Worm (Caenorhabditis elegans) whole organism, young adult: Measurements from ENCODE around the gene E02H4.4.
A peak's percentile ranks its signal among the peaks of the same experiment; 100 is the strongest.

Experiments used
- C06A6.2 ChIP-seq: fragments of 200-800 bp; sonication (Bioruptor generic); conservative IDR thresholded peaks from 2 replicates; pipeline ENCODE4 v1.3.6; 2022; ENCODE audit warnings: missing genetic modification characterization, missing compliant biosample characterization
- C17E4.6 ChIP-seq: fragments of 200-800 bp; sonication (Bioruptor generic); IDR thresholded peaks from 2 replicates; pipeline ENCODE4 v1.3.6; 2022; ENCODE audit warnings: missing genetic modification reagents, missing genetic modification characterization, missing compliant biosample characterization
- F23B12.7 ChIP-seq: sonication (generic microtip); optimal IDR thresholded peaks from 2 replicates; lab custom pipeline; 2017; ENCODE audit warnings: missing genetic modification characterization, mild to moderate bottlenecking, missing compliant biosample characterization, antibody characterized with exemption, moderate library complexity; ENCODE audit not compliant: insufficient read depth
- F52B5.7 ChIP-seq: sonication (generic microtip); optimal IDR thresholded peaks from 2 replicates; lab custom pipeline; 2016; ENCODE audit warnings: mild to moderate bottlenecking, missing genetic modification characterization, missing compliant biosample characterization
- F55B11.4 ChIP-seq: sonication (generic microtip); optimal IDR thresholded peaks from 2 replicates; lab custom pipeline; 2016; ENCODE audit warnings: missing compliant biosample characterization, missing genetic modification characterization, borderline replicate concordance; ENCODE audit not compliant: insufficient read depth
- F57A8.1 ChIP-seq: fragments of 200-800 bp; sonication (Bioruptor generic); optimal IDR thresholded peaks from 2 replicates; lab custom pipeline; 2018; ENCODE audit warnings: mild to moderate bottlenecking, missing genetic modification characterization, moderate library complexity, missing compliant biosample characterization
- K11D2.4 ChIP-seq: fragments of 200-800 bp; sonication (Bioruptor generic); IDR thresholded peaks from 2 replicates; pipeline ENCODE4 v1.3.6; 2022; ENCODE audit warnings: missing genetic modification reagents, missing genetic modification characterization, missing compliant biosample characterization
- T07F8.4 ChIP-seq: sonication (generic microtip); optimal IDR thresholded peaks from 2 replicates; lab custom pipeline; 2016; ENCODE audit warnings: mild to moderate bottlenecking, missing genetic modification characterization, moderate library complexity, missing compliant biosample characterization
- T26A5.8 ChIP-seq: sonication (generic microtip); optimal IDR thresholded peaks from 2 replicates; lab custom pipeline; 2016; ENCODE audit warnings: missing genetic modification characterization, missing compliant biosample characterization
- Y67H2A.10 ChIP-seq: fragments of 200-800 bp; sonication (Bioruptor generic); conservative IDR thresholded peaks from 2 replicates; pipeline ENCODE4 v1.3.6; 2022; ENCODE audit warnings: missing genetic modification reagents, missing genetic modification characterization, missing compliant biosample characterization
- Y79H2A.3 ChIP-seq: fragments of 200-800 bp; sonication (Bioruptor generic); conservative IDR thresholded peaks from 2 replicates; pipeline ENCODE4 v1.3.6; 2022; ENCODE audit warnings: missing genetic modification reagents, missing genetic modification characterization, missing compliant biosample characterization
- aptf-3 ChIP-seq: fragments of 200-800 bp; sonication (Bioruptor generic); IDR thresholded peaks from 2 replicates; pipeline ENCODE4 v1.3.6; 2022; ENCODE audit warnings: missing genetic modification characterization, missing compliant biosample characterization
- attf-5 ChIP-seq: fragments of 200-800 bp; sonication (Bioruptor generic); optimal IDR thresholded peaks from 2 replicates; lab custom pipeline; 2018; ENCODE audit warnings: mild to moderate bottlenecking, missing genetic modification characterization, missing compliant biosample characterization
- bed-1 ChIP-seq: fragments of 200-800 bp; sonication (Bioruptor generic); IDR thresholded peaks from 2 replicates; pipeline ENCODE4 v1.3.6; 2022; ENCODE audit warnings: missing genetic modification reagents, missing genetic modification characterization, missing compliant biosample characterization
- ccch-3 ChIP-seq: fragments of 200-800 bp; sonication (Bioruptor generic); optimal IDR thresholded peaks from 2 replicates; lab custom pipeline; 2018; ENCODE audit warnings: mild to moderate bottlenecking, missing genetic modification characterization, missing compliant biosample characterization
- ceh-58 ChIP-seq: fragments of 200-800 bp; sonication (Bioruptor generic); IDR thresholded peaks from 2 replicates; pipeline ENCODE4 v1.3.6; 2022; ENCODE audit warnings: missing genetic modification characterization, missing compliant biosample characterization
- ceh-91 ChIP-seq: fragments of 200-800 bp; sonication (Bioruptor generic); IDR thresholded peaks from 2 replicates; pipeline ENCODE4 v1.3.6; 2022; ENCODE audit warnings: missing genetic modification reagents, missing genetic modification characterization, missing compliant biosample characterization
- die-1 ChIP-seq: sonication (generic microtip); optimal IDR thresholded peaks from 2 replicates; lab custom pipeline; 2016; ENCODE audit warnings: missing genotype, mild to moderate bottlenecking, missing genetic modification characterization, missing compliant biosample characterization
- dox-1 ChIP-seq: fragments of 200-800 bp; sonication (Bioruptor generic); IDR thresholded peaks from 2 replicates; pipeline ENCODE4 v1.3.6; 2022; ENCODE audit warnings: missing genetic modification reagents, missing genetic modification characterization, missing compliant biosample characterization
- dpff-1 ChIP-seq: sonication (generic microtip); optimal IDR thresholded peaks from 2 replicates; lab custom pipeline; 2017; ENCODE audit warnings: mild to moderate bottlenecking, missing genetic modification characterization, missing compliant biosample characterization
- efl-1 ChIP-seq: fragments of 150-350 bp; optimal IDR thresholded peaks from 2 replicates; lab custom pipeline; 2014; ENCODE audit warnings: missing biosample characterization, missing genetic modification reagents, missing genetic modification characterization
- ets-4 ChIP-seq: fragments of 200-800 bp; sonication (Bioruptor generic); optimal IDR thresholded peaks from 2 replicates; lab custom pipeline; 2018; ENCODE audit warnings: mild to moderate bottlenecking, missing genetic modification characterization, missing compliant biosample characterization
- gei-17 ChIP-seq: fragments of 200-800 bp; sonication (Bioruptor generic); optimal IDR thresholded peaks from 2 replicates; lab custom pipeline; 2018; ENCODE audit warnings: mild to moderate bottlenecking, missing genetic modification characterization, missing compliant biosample characterization
- him-1 ChIP-seq: sonication (generic microtip); optimal IDR thresholded peaks from 2 replicates; lab custom pipeline; 2016; ENCODE audit warnings: missing genotype, missing genetic modification reagents, missing genetic modification characterization, missing compliant biosample characterization
- lag-1 ChIP-seq: fragments of 200-800 bp; sonication (Bioruptor generic); IDR thresholded peaks from 2 replicates; pipeline ENCODE4 v1.3.6; 2022; ENCODE audit warnings: missing genetic modification reagents, missing genetic modification characterization, missing compliant biosample characterization
- lin-26 ChIP-seq: fragments of 200-800 bp; sonication (Bioruptor generic); IDR thresholded peaks from 2 replicates; pipeline ENCODE4 v1.3.6; 2022; ENCODE audit warnings: missing genetic modification reagents, missing genetic modification characterization, missing compliant biosample characterization
- lir-1 ChIP-seq: fragments of 200-800 bp; sonication (Bioruptor generic); conservative IDR thresholded peaks from 2 replicates; pipeline ENCODE4 v1.3.6; 2022; ENCODE audit warnings: missing genetic modification reagents, missing genetic modification characterization, missing compliant biosample characterization
- madf-10 ChIP-seq: sonication (generic microtip); optimal IDR thresholded peaks from 2 replicates; lab custom pipeline; 2016; ENCODE audit warnings: mild to moderate bottlenecking, missing genetic modification characterization, missing compliant biosample characterization
- nhr-80 ChIP-seq: sonication (generic microtip); optimal IDR thresholded peaks from 2 replicates; lab custom pipeline; 2016; ENCODE audit warnings: missing genetic modification characterization, missing compliant biosample characterization
- nhr-90 ChIP-seq: sonication (generic microtip); optimal IDR thresholded peaks from 2 replicates; lab custom pipeline; 2016; ENCODE audit warnings: missing genotype, mild to moderate bottlenecking, missing genetic modification characterization, missing compliant biosample characterization
- pbrm-1 ChIP-seq: fragments of 200-800 bp; sonication (Bioruptor generic); IDR thresholded peaks from 2 replicates; pipeline ENCODE4 v1.3.6; 2022; ENCODE audit warnings: missing genetic modification reagents, missing genetic modification characterization, missing compliant biosample characterization
- pha-4 ChIP-seq: fragments of 150-350 bp; sonication (generic microtip); optimal IDR thresholded peaks from 2 replicates; lab custom pipeline; 2014; ENCODE audit warnings: missing biosample characterization, missing genetic modification reagents, missing genetic modification characterization
- snpc-3.4 ChIP-seq: sonication (generic microtip); optimal IDR thresholded peaks from 2 replicates; lab custom pipeline; 2017; ENCODE audit warnings: missing genetic modification characterization, mild to moderate bottlenecking, missing compliant biosample characterization, antibody characterized with exemption, moderate library complexity, missing genotype, missing genetic modification reagents
- tbp1 ChIP-seq: fragments of 200-800 bp; sonication (Bioruptor generic); optimal IDR thresholded peaks from 2 replicates; lab custom pipeline; 2018; ENCODE audit warnings: mild to moderate bottlenecking, missing genetic modification characterization, missing compliant biosample characterization
- zfh-2 ChIP-seq: fragments of 200-800 bp; sonication (Bioruptor generic); conservative IDR thresholded peaks from 2 replicates; pipeline ENCODE4 v1.3.6; 2022; ENCODE audit warnings: missing genetic modification reagents, missing genetic modification characterization, missing compliant biosample characterization
- ztf-25 ChIP-seq: fragments of 200-800 bp; sonication (Bioruptor generic); IDR thresholded peaks from 2 replicates; pipeline ENCODE4 v1.3.6; 2022; ENCODE audit warnings: missing genetic modification reagents, missing genetic modification characterization, missing compliant biosample characterization
- ztf-28 ChIP-seq: fragments of 200-800 bp; sonication (Bioruptor generic); IDR thresholded peaks from 2 replicates; pipeline ENCODE4 v1.3.6; 2022; ENCODE audit warnings: missing genetic modification reagents, missing genetic modification characterization, missing compliant biosample characterization
- ztf-3 ChIP-seq: fragments of 200-800 bp; sonication (Bioruptor generic); optimal IDR thresholded peaks from 2 replicates; lab custom pipeline; 2018; ENCODE audit warnings: mild to moderate bottlenecking, missing genetic modification characterization, missing compliant biosample characterization

The E02H4.4 gene

ce11 chrX:14240205-14240604 is 17.6 kb upstream of the E02H4.4 start:
- TF ChIP-seq F55B11.4 (no peak), him-1 (tag; lab: Kevin White, UChicago) (no peak), lag-1 (GFP tag; lab: Robert Waterston, UW) (no peak), Y67H2A.10 (no peak), madf-10 (no peak), T07F8.4 (no peak), dox-1 (GFP tag; lab: Robert Waterston, UW) (no peak), attf-5 (GFP tag; lab: Kevin White, UChicago) (no peak), zfh-2 (GFP tag; lab: Robert Waterston, UW) (no peak), K11D2.4 (GFP tag; lab: Robert Waterston, UW) (no peak), T26A5.8 (no peak), ztf-3 (GFP tag; lab: Kevin White, UChicago) (no peak), die-1 (tag; lab: Kevin White, UChicago) (no peak), lir-1 (GFP tag; lab: Robert Waterston, UW) (no peak), C17E4.6 (no peak), nhr-90 (no peak), bed-1 (GFP tag; lab: Robert Waterston, UW) (no peak), F57A8.1 (GFP tag; lab: Kevin White, UChicago) (no peak), ceh-91 (GFP tag; lab: Robert Waterston, UW) (no peak)

DNA sequence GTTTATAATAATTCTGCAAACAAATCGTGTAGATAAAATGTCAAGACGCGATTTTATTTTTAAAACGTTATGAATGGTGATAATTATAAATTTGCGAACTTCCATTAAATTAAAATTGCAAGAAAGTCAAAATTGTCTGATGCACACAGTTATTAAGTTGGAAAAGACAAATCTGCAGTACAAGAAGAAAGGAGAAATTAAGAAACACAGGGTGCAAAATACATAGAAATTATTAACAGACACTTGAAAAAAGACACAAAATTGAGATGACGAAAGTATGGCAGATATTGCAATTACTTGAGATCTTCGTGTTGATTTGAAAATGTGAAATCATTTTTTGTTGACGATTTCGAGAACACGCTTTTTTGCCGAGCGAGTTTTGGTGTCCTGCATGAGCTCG is 16.2 kb upstream of the E02H4.4 start:
- no peak for TF ChIP-seq ceh-58
- no peak for TF ChIP-seq Y79H2A.3 (GFP tag; lab: Robert Waterston, UW)
- no peak for TF ChIP-seq tbp1

- no peak for TF ChIP-seq aptf-3 (GFP tag; lab: Robert Waterston, UW)
- no peak for TF ChIP-seq K11D2.4 (GFP tag; lab: Robert Waterston, UW)
- TF ChIP-seq nhr-80 = peak; percentile 54
- no peak for TF ChIP-seq bed-1 (GFP tag; lab: Robert Waterston, UW)
Observed at ce11 chrX:14243345-14243961, 14.3 kb upstream of the E02H4.4 start, which contains the start of gene K04C1.3. TSS of gene K04C1.3 (minus strand) at chrX:14243395.

- no peak for TF ChIP-seq pbrm-1 (GFP tag; lab: Robert Waterston, UW)
- no peak for TF ChIP-seq dpff-1 (tag; lab: Kevin White, UChicago)
- TF ChIP-seq nhr-80 = peak; percentile 6
Observed at ce11 chrX:14244493-14244892, 13.3 kb upstream of the E02H4.4 start.

DNA sequence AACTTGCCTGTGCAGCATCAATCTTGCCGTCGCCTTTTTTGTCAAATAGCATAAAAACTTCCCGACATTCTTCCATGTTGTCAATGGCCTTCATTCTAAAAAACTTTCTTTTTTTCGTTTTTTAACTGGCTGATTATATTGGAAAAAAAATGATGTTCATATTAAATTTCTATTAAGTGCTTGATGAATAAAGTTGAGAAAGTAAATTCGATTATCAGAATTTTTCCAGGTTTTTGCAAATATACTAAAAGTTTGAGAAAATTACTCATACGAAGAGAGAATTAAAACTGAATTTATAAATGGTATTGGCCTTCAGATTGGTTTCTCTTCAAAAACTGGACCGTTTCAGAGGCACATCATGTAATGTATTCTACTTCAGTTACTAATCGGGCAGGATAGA is 11.2 kb upstream of the E02H4.4 start, which contains the start of gene mlc-6:
Gene mlc-6, minus strand, starts transcription at position 101 of the 400 bp plus-strand sequence.
- TF ChIP-seq ets-4 (GFP tag; lab: Kevin White, UChicago) = no peak
- no peak for TF ChIP-seq efl-1 (GFP tag; lab: Kevin White, UChicago)
- no peak for TF ChIP-seq Y67H2A.10
- TF ChIP-seq lin-26 = no peak
- no peak for TF ChIP-seq ccch-3 (GFP tag; lab: Kevin White, UChicago)
- no peak for TF ChIP-seq ztf-28 (GFP tag; lab: Robert Waterston, UW)
- TF ChIP-seq gei-17 = no peak
- no peak for TF ChIP-seq ztf-25 (GFP tag; lab: Robert Waterston, UW)
- no peak for TF ChIP-seq F23B12.7 (tag; lab: Kevin White, UChicago)
- no peak for TF ChIP-seq snpc-3.4 (tag; lab: Kevin White, UChicago)
- TF ChIP-seq pha-4 (tag; lab: Kevin White, UChicago) = no peak
- TF ChIP-seq C06A6.2 = no peak
- no peak for TF ChIP-seq F52B5.7 (tag; lab: Kevin White, UChicago)
